Fruit fly (Drosophila melanogaster): Measurements from ENCODE around the gene Syn1.

The Syn1 gene

DNA sequence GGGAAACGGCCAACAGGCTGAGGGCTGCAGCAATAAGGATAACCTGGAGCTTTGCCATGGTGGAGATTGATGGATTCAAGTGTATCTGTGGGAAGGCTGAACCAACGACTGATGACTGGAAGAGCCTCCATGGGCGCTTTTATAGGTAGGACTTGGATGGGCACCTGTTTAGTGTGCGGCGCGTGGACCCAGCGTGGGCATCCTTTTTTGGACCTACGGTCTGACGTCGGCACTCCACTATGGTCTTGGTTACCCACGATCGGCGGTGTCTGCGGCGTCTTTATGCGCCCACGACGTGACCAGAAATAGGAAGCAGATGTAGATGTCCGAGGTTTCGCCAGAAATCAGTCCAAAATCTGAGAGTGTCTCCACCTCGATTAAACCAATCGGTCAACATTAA lies 30.1 kb downstream of the Syn1 start, which contains the start of gene CG14566:
CG14566 (minus strand) TSS at position 101 of the 400 bp plus-strand sequence.
- TF ChIP-seq Ets98B (GFP tag; IDR thresholded peaks at IDR 0.05) = no peak
- TF ChIP-seq CG10348 (GFP tag; IDR thresholded peaks at IDR 0.05) = no peak
- no peak for TF ChIP-seq CG12605 (GFP tag; IDR thresholded peaks at IDR 0.05)
- TF ChIP-seq CG14655 (GFP tag; optimal IDR thresholded peaks at IDR 0.05) = no peak
- TF ChIP-seq CG13204 (GFP tag; optimal IDR thresholded peaks at IDR 0.05) = no peak
- TF ChIP-seq D1 (tag; optimal IDR thresholded peaks at IDR 0.05) = no peak
- no peak for TF ChIP-seq CG34367 (tag; optimal IDR thresholded peaks at IDR 0.05)

- TF ChIP-seq CG15710 (tag; optimal IDR thresholded peaks at IDR 0.05) = no peak
- peak; percentile 18 for TF ChIP-seq CG14655 (GFP tag; optimal IDR thresholded peaks at IDR 0.05)
- TF ChIP-seq Pif1B (GFP tag; optimal IDR thresholded peaks at IDR 0.05) = no peak
- no peak for TF ChIP-seq Snoo (tag; optimal IDR thresholded peaks at IDR 0.05)
- TF ChIP-seq CG10348 (GFP tag; IDR thresholded peaks at IDR 0.05) = no peak
- no peak for TF ChIP-seq CG34367 (tag; optimal IDR thresholded peaks at IDR 0.05)
- no peak; the same call in 2 of the 3 replicates for TF ChIP-seq CG4496 (GFP tag; IDR thresholded peaks at IDR 0.05)
- no peak for TF ChIP-seq fd96Ca (GFP tag; IDR thresholded peaks at IDR 0.05)
- no peak for TF ChIP-seq CG8301 (tag; optimal IDR thresholded peaks at IDR 0.05)
- no peak for TF ChIP-seq CG13204 (GFP tag; optimal IDR thresholded peaks at IDR 0.05)
- no peak for TF ChIP-seq gl (tag; optimal IDR thresholded peaks at IDR 0.05)
- TF ChIP-seq EcR (GFP tag; optimal IDR thresholded peaks at IDR 0.05) = peak; percentile 35
- no peak for TF ChIP-seq CG8159 (tag; optimal IDR thresholded peaks at IDR 0.05)
- TF ChIP-seq CG12605 (GFP tag; IDR thresholded peaks at IDR 0.05) = no peak
- no peak for TF ChIP-seq CG17806 (tag; optimal IDR thresholded peaks at IDR 0.05)
- peak; percentile 13; the same call in 1 of the 2 replicates for TF ChIP-seq Ets98B (GFP tag; IDR thresholded peaks at IDR 0.05)
- TF ChIP-seq Pif1A (GFP tag; optimal IDR thresholded peaks at IDR 0.05) = no peak
- no peak for TF ChIP-seq D1 (tag; optimal IDR thresholded peaks at IDR 0.05)
- no peak for TF ChIP-seq rn (GFP tag; IDR thresholded peaks at IDR 0.05)
Observed at dm6 chr3L:21739017-21739730, 31.2 kb downstream of the Syn1 start.

DNA sequence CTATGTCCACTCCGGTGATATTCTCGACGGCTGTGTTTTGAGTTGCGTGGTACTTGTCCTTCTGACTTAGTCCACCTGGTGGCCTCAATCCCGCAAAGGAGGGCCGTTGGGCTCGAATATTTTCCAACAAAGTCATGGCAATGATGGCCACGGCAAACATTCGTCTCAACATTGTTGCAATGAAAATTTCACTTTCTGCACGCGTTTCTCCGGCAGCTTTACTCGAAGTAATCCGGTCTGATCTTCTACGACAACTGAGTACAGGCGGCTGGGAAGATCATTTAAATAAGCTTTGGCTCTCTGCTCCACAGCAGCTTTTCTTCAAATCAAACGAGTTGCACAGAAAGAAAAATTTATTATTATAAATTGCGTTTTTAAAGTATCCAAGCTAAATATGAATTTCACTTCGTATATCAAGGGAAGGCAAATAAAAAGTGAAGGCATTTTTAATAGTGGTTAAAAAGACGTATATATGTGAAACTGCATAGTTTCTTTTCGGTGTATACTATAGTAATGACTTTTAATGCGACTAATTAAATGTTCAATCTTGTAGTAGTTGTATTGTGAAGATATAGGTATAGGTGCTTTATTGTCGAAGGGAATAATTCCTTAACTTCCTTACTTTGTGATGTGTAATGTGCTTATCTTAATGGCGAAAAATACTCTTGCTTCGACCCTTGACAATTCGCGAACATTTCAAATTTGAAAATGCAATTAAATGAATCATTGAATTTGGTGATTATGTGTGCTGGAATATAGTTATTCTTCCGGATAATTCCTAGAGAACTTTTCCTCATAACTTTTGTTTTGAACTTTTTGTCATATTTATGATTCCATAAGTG lies 31.9 kb downstream of the Syn1 start, which contains the start of gene CG14567:
CG14567 (minus strand) TSS at position 256 of the 842 bp plus-strand sequence.
- TF ChIP-seq CG34367 (tag; optimal IDR thresholded peaks at IDR 0.05) = peak; percentile 11
- TF ChIP-seq CG12605 (GFP tag; IDR thresholded peaks at IDR 0.05) = peak; percentile 83
- TF ChIP-seq D1 (tag; optimal IDR thresholded peaks at IDR 0.05) = peak; percentile 18
- peak; percentile 55 for TF ChIP-seq CG14655 (GFP tag; optimal IDR thresholded peaks at IDR 0.05)
- no peak for TF ChIP-seq fd96Ca (GFP tag; IDR thresholded peaks at IDR 0.05)
- TF ChIP-seq CG9948 (tag; optimal IDR thresholded peaks at IDR 0.05) = peak; percentile 37
- TF ChIP-seq CG32121 (GFP tag; IDR thresholded peaks at IDR 0.05) = peak; percentile 64
- peak; percentile 27 for TF ChIP-seq Snoo (tag; optimal IDR thresholded peaks at IDR 0.05)
- TF ChIP-seq CG17806 (tag; optimal IDR thresholded peaks at IDR 0.05) = peak; percentile 59
- peak; percentile 66 for TF ChIP-seq rn (GFP tag; IDR thresholded peaks at IDR 0.05)
- peak; percentile 44 for TF ChIP-seq CG15710 (tag; optimal IDR thresholded peaks at IDR 0.05)
- TF ChIP-seq Ets98B (GFP tag; IDR thresholded peaks at IDR 0.05) = peak; percentile 70
- peak; percentile 31 for TF ChIP-seq Pif1A (GFP tag; optimal IDR thresholded peaks at IDR 0.05)
- TF ChIP-seq CG13204 (GFP tag; optimal IDR thresholded peaks at IDR 0.05) = no peak
- TF ChIP-seq gl (tag; optimal IDR thresholded peaks at IDR 0.05) = no peak
- TF ChIP-seq CG10348 (GFP tag; IDR thresholded peaks at IDR 0.05) = no peak
- TF ChIP-seq Pif1B (GFP tag; optimal IDR thresholded peaks at IDR 0.05) = peak; percentile 57
- TF ChIP-seq CG8159 (tag; optimal IDR thresholded peaks at IDR 0.05) = peak; percentile 65
- TF ChIP-seq CG8301 (tag; optimal IDR thresholded peaks at IDR 0.05) = peak; percentile 65
- no peak for TF ChIP-seq EcR (GFP tag; optimal IDR thresholded peaks at IDR 0.05)
- TF ChIP-seq CG4496 (GFP tag; IDR thresholded peaks at IDR 0.05) = peak; percentile 86

dm6 chr3L:21733799-21734198 lies 36.5 kb downstream of the Syn1 start, which contains the start of gene CG14573:
Gene CG14573 (plus strand): TSS chr3L:21734099.
- TF ChIP-seq CG13204 (GFP tag; optimal IDR thresholded peaks at IDR 0.05) = no peak
- TF ChIP-seq CG10348 (GFP tag; IDR thresholded peaks at IDR 0.05) = no peak
- no peak for TF ChIP-seq CG34367 (tag; optimal IDR thresholded peaks at IDR 0.05)
- TF ChIP-seq gl (tag; optimal IDR thresholded peaks at IDR 0.05) = no peak
- no peak for TF ChIP-seq Snoo (tag; optimal IDR thresholded peaks at IDR 0.05)
- no peak for TF ChIP-seq CG14655 (GFP tag; optimal IDR thresholded peaks at IDR 0.05)
- no peak for TF ChIP-seq EcR (GFP tag; optimal IDR thresholded peaks at IDR 0.05)
- TF ChIP-seq CG8159 (tag; optimal IDR thresholded peaks at IDR 0.05) = no peak
- TF ChIP-seq Ets98B (GFP tag; IDR thresholded peaks at IDR 0.05) = no peak
- TF ChIP-seq CG4496 (GFP tag; IDR thresholded peaks at IDR 0.05) = no peak

- no peak for TF ChIP-seq CG12605 (GFP tag; IDR thresholded peaks at IDR 0.05)
- TF ChIP-seq fd96Ca (GFP tag; IDR thresholded peaks at IDR 0.05) = no peak
- no peak for TF ChIP-seq CG14655 (GFP tag; optimal IDR thresholded peaks at IDR 0.05)
- TF ChIP-seq Pif1A (GFP tag; optimal IDR thresholded peaks at IDR 0.05) = no peak
- TF ChIP-seq rn (GFP tag; IDR thresholded peaks at IDR 0.05) = no peak
- no peak for TF ChIP-seq Ets98B (GFP tag; IDR thresholded peaks at IDR 0.05)
- TF ChIP-seq CG8301 (tag; optimal IDR thresholded peaks at IDR 0.05) = no peak
- TF ChIP-seq CG13204 (GFP tag; optimal IDR thresholded peaks at IDR 0.05) = no peak
- no peak for TF ChIP-seq CG17806 (tag; optimal IDR thresholded peaks at IDR 0.05)
- no peak for TF ChIP-seq Snoo (tag; optimal IDR thresholded peaks at IDR 0.05)
- no peak for TF ChIP-seq EcR (GFP tag; optimal IDR thresholded peaks at IDR 0.05)
- TF ChIP-seq gl (tag; optimal IDR thresholded peaks at IDR 0.05) = no peak
- TF ChIP-seq CG34367 (tag; optimal IDR thresholded peaks at IDR 0.05) = no peak
- TF ChIP-seq CG15710 (tag; optimal IDR thresholded peaks at IDR 0.05) = no peak
- TF ChIP-seq CG4496 (GFP tag; IDR thresholded peaks at IDR 0.05) = no peak
- no peak for TF ChIP-seq CG32121 (GFP tag; IDR thresholded peaks at IDR 0.05)
- TF ChIP-seq CG9948 (tag; optimal IDR thresholded peaks at IDR 0.05) = no peak
- no peak for TF ChIP-seq CG8159 (tag; optimal IDR thresholded peaks at IDR 0.05)
- no peak for TF ChIP-seq CG10348 (GFP tag; IDR thresholded peaks at IDR 0.05)
Observed at dm6 chr3L:21733387-21733786, 36.9 kb downstream of the Syn1 start, which contains the start of gene CG14568. Gene CG14568 (minus strand): TSS chr3L:21733487.

All from whole organism, pupa.